Worm (Caenorhabditis elegans): ENCODE data around the gene dsb-1.

DNA sequence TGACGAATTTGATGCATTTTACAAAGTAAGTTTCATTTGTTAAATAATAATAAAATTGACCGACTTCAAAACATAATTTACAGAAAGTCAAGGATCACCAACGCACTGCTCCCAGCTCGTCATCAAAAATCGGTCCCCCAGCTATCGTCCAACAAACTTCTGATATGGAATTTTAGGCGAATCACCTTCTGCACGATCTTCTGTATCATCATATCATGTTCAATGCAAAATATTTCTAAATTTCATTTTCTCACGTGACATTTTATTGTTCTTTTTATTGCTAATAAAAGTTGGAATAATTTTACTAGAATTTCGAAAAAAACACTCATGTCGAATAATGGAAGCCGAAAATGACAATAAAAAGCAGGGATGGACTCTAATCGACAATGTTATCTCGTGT, 1.4 kb downstream of the dsb-1 start, which contains the start of gene acl-13:
- TF ChIP-seq unc-62 (GFP tag; optimal IDR thresholded peaks at IDR 0.05 in 1 of 2): no peak
- no peak for TF ChIP-seq unc-62 (tag; optimal IDR thresholded peaks at IDR 0.05)
- TF ChIP-seq lin-15B (tag; optimal IDR thresholded peaks at IDR 0.05): no peak
- no peak for TF ChIP-seq ZK546.5 (tag; optimal IDR thresholded peaks at IDR 0.05)
- TF ChIP-seq dpl-1 (GFP tag; optimal IDR thresholded peaks at IDR 0.05): no peak
- no peak for TF ChIP-seq nhr-42 (GFP tag; IDR thresholded peaks at IDR 0.05)
- TF ChIP-seq F37D6.2 (tag; optimal IDR thresholded peaks at IDR 0.05): no peak
- TF ChIP-seq egl-27 (tag; optimal IDR thresholded peaks at IDR 0.05): no peak
- no peak for TF ChIP-seq ztf-11 (tag; optimal IDR thresholded peaks at IDR 0.05)
- TF ChIP-seq fkh-10 (GFP tag; optimal IDR thresholded peaks at IDR 0.05): no peak
- no peak for TF ChIP-seq daf-8 (GFP tag; IDR thresholded peaks at IDR 0.05)
- no peak for TF ChIP-seq skn-1 (tag; optimal IDR thresholded peaks at IDR 0.05)
- no peak for TF ChIP-seq lin-13 (GFP tag; optimal IDR thresholded peaks at IDR 0.05)
